Worm (Caenorhabditis elegans) whole organism, young adult: ENCODE data around the gene spp-1.

ENCODE experiments used
- ama-1 ChIP-seq, 3 experiments: fragments of 150-350 bp in 1 of 3; sonication (generic microtip) in 2 of 3; optimal IDR thresholded peaks; 2 replicates each; lab custom pipeline; 2014 to 2018; ENCODE audit warnings: missing biosample characterization in 2 of 3, missing genetic modification characterization in 2 of 3, missing genetic modification reagents in 2 of 3
- hmg-20 ChIP-seq: fragments of 200-800 bp; sonication (Bioruptor generic); IDR thresholded peaks from 2 replicates; pipeline ENCODE4 v1.3.6; 2022; ENCODE audit warnings: missing genetic modification reagents, missing genetic modification characterization, missing compliant biosample characterization

DNA sequence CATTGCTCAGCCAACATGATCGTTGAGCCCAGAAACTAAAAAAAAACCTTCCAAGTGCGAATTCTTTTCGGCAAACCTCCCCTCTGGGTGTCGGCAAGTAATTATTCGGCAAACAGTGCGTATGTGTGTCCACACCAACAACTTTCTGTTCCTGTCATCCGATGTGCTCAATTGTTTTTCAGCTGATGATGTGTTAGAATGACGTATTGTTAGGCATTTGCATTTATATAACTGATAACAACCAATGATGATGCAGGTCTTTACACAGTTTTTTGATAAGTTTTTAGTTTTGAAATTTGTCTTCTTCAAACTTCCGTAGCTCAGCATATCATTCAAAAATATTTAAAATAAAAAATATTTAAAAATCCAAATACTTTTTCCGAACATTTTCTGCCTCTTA is 23.4 kb upstream of the spp-1 start:
- no peak for TF ChIP-seq hmg-20 (GFP tag; lab: Robert Waterston, UW)
- no peak for TF ChIP-seq ama-1 (optimal IDR thresholded peaks at IDR 0.05; lab: Kevin White, UChicago)
- TF ChIP-seq ama-1 (GFP tag; optimal IDR thresholded peaks at IDR 0.05; lab: Kevin White, UChicago), result no peak
